Worm (Caenorhabditis elegans): ENCODE results near the gene K02D10.3.

The K02D10.3 gene

DNA sequence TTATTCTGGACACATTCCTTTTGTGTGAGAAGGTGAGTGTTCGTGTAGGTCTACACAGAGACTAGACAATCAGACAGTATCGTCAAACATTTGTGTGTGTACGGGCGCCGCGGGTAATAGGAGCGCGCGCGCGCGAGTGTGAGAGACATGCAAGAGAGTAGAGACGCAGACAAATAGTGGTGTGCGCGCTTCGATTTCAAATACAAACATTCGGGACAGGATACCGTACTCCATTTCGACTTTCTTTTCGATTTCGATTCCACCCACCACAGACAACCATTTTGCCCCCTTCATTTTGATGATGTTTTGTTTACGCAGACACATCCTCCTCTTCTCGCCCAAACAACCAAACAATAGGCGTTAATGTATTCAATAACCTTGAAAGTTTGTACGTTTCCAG lies 23.0 kb upstream of the K02D10.3 start (continued):
- TF ChIP-seq egl-27 (tag; optimal IDR thresholded peaks at IDR 0.05) (no peak), dmd-8 (GFP tag; IDR thresholded peaks at IDR 0.05) (no peak), ztf-11 (tag; optimal IDR thresholded peaks at IDR 0.05) (no peak), nhr-6 (tag; optimal IDR thresholded peaks at IDR 0.05) (peak; percentile 40), mes-2 (tag; optimal IDR thresholded peaks at IDR 0.05; ENCODE audit: poor library complexity, severe bottlenecking) (peak; percentile 76), daf-19 (GFP tag; conservative IDR thresholded peaks at IDR 0.05) (no peak), hlh-30 (tag; optimal IDR thresholded peaks at IDR 0.05; ENCODE audit: insufficient read depth) (peak; percentile 79), nhr-11 (tag; optimal IDR thresholded peaks at IDR 0.05) (peak; percentile 36), ces-1 (GFP tag; optimal IDR thresholded peaks at IDR 0.05) (no peak), snpc-4 (tag; optimal IDR thresholded peaks at IDR 0.05) (no peak), mxl-3 (GFP tag; optimal IDR thresholded peaks at IDR 0.05) (peak; percentile 88), ceh-62 (tag; optimal IDR thresholded peaks at IDR 0.05) (no peak), gei-8 (GFP tag; optimal IDR thresholded peaks at IDR 0.05) (peak; percentile 42), vab-7 (GFP tag; IDR thresholded peaks at IDR 0.05) (0 out of 2 replicates have a peak, but pooled peaks have one; percentile 38), Y5F2A.4 (GFP tag; optimal IDR thresholded peaks at IDR 0.05) (no peak), attf-4 (tag; optimal IDR thresholded peaks at IDR 0.05) (no peak), aha-1 (tag) (peak; percentile 93), snpc-1.2 (GFP tag; IDR thresholded peaks at IDR 0.05) (no peak), lir-3 (tag; optimal IDR thresholded peaks at IDR 0.05) (no peak), ama-1 (optimal IDR thresholded peaks at IDR 0.05) (no peak), aly-2 (tag; optimal IDR thresholded peaks at IDR 0.05) (no peak), set-16 (GFP tag; IDR thresholded peaks at IDR 0.05) (no peak; the same call in 1 of the 2 replicates), mdl-1 (tag; optimal IDR thresholded peaks at IDR 0.05) (peak; percentile 38 to 80), pqm-1 (tag; optimal IDR thresholded peaks at IDR 0.05) (peak; percentile 62), jun-1 (tag; optimal IDR thresholded peaks at IDR 0.05) (peak; percentile 28), nhr-76 (tag; optimal IDR thresholded peaks at IDR 0.05) (no peak), madf-9 (GFP tag; conservative IDR thresholded peaks at IDR 0.05) (peak; percentile 52; the same call in 1 of the 2 replicates), F37D6.2 (tag; optimal IDR thresholded peaks at IDR 0.05) (no peak), F49E8.2 (tag; optimal IDR thresholded peaks at IDR 0.05; ENCODE audit: borderline replicate concordance) (no peak), daf-8 (GFP tag; IDR thresholded peaks at IDR 0.05) (no peak), nhr-77 (tag; optimal IDR thresholded peaks at IDR 0.05) (peak; percentile 12), madf-5 (GFP tag; IDR thresholded peaks at IDR 0.05) (no peak), unc-62 (GFP tag; optimal IDR thresholded peaks at IDR 0.05 in 1 of 2) (peak in 1 of 2 experiments; percentile 99), unc-62 (tag; optimal IDR thresholded peaks at IDR 0.05) (no peak), zag-1 (tag; optimal IDR thresholded peaks at IDR 0.05) (no peak), mep-1 (tag; optimal IDR thresholded peaks at IDR 0.05) (peak; percentile 85), fkh-10 (GFP tag; optimal IDR thresholded peaks at IDR 0.05) (no peak), nhr-28 (tag; optimal IDR thresholded peaks at IDR 0.05) (peak; percentile 99), ztf-7 (tag; optimal IDR thresholded peaks at IDR 0.05) (peak; percentile 25), fos-1 (tag; optimal IDR thresholded peaks at IDR 0.05) (no peak), lsy-2 (tag; optimal IDR thresholded peaks at IDR 0.05) (peak in 1 of 2 experiments; percentile 66), zfp-3 (GFP tag; conservative IDR thresholded peaks at IDR 0.05) (0 out of 2 replicates have a peak, but pooled peaks have one; percentile 57), arid-1 (GFP tag; conservative IDR thresholded peaks at IDR 0.05) (peak; percentile 69), F10B5.3 (tag; optimal IDR thresholded peaks at IDR 0.05) (peak; percentile 16), T20F7.1 (GFP tag; optimal IDR thresholded peaks at IDR 0.05) (peak; percentile 39), ZK337.2 (GFP tag; IDR thresholded peaks at IDR 0.05) (no peak), Y75B8A.6 (GFP tag; IDR thresholded peaks at IDR 0.05) (0 out of 2 replicates have a peak, but pooled peaks have one; percentile 21), T26A8.4 (GFP tag; IDR thresholded peaks at IDR 0.05) (peak; percentile 85), F26F4.8 (GFP tag; conservative IDR thresholded peaks at IDR 0.05) (no peak), spr-3 (GFP tag; optimal IDR thresholded peaks at IDR 0.05) (no peak), lim-7 (GFP tag; IDR thresholded peaks at IDR 0.05) (no peak), mxl-2 (GFP tag; conservative IDR thresholded peaks at IDR 0.05) (no peak), zip-2 (tag; optimal IDR thresholded peaks at IDR 0.05) (no peak)

All from whole organism, L4 larva.